In genomic region chr2L:7295924-7296323, dm6 we compare ENCODE assay signal across 1 fruit fly cellular context.
TF ChIP-seq lines count a peak whose summit lies in the region.

No protein-coding gene starts in this region.

TF ChIP-seq in whole organism, embryonic, 481 proteins besides CTCF, POLR2A, EP300 and RAD21 (continued from another document and continues in another):
- TF ChIP-seq CG15601 (tag; optimal IDR thresholded peaks at IDR 0.05; lab: Kevin White, UChicago) (peak; percentile 79), klu (GFP tag; IDR thresholded peaks at IDR 0.05; lab: Robert Waterston, UW) (0 out of 2 replicates have a peak, but pooled peaks have one; percentile 23), seq (GFP tag; IDR thresholded peaks at IDR 0.05; lab: Robert Waterston, UW) (peak; percentile 67), TFAM (GFP tag; optimal IDR thresholded peaks at IDR 0.05; lab: Kevin White, UChicago) (no peak), hb (GFP tag; IDR thresholded peaks at IDR 0.05; lab: Robert Waterston, UW; ENCODE audit: partially characterized antibody) (no peak), Sin3A (optimal IDR thresholded peaks at IDR 0.05; lab: Kevin White, UChicago) (no peak), CG13424 (tag; optimal IDR thresholded peaks at IDR 0.05; lab: Kevin White, UChicago) (peak; percentile 83), CG18599 (GFP tag; optimal IDR thresholded peaks at IDR 0.05; lab: Kevin White, UChicago) (peak; percentile 26), Gsc (GFP tag; IDR thresholded peaks at IDR 0.05; lab: Robert Waterston, UW) (peak; percentile 43; the same call in 1 of the 2 replicates), gsb-n (tag; optimal IDR thresholded peaks at IDR 0.05; lab: Kevin White, UChicago) (peak; percentile 92), HLH4C (GFP tag; IDR thresholded peaks at IDR 0.05; lab: Robert Waterston, UW; ENCODE audit: partially characterized antibody) (no peak), ap (GFP tag; IDR thresholded peaks at IDR 0.05; lab: Robert Waterston, UW) (peak; percentile 66), Dip2 (GFP tag; IDR thresholded peaks at IDR 0.05; lab: Robert Waterston, UW) (no peak), Blimp-1 (GFP tag; optimal IDR thresholded peaks at IDR 0.05; lab: Kevin White, UChicago) (peak; percentile 81), CG8290 (GFP tag; optimal IDR thresholded peaks at IDR 0.05; lab: Kevin White, UChicago) (peak; percentile 70), CG8290 (tag; optimal IDR thresholded peaks at IDR 0.05; lab: Kevin White, UChicago) (peak in 1 of 2 experiments; percentile 61), ato (GFP tag; IDR thresholded peaks at IDR 0.05; lab: Robert Waterston, UW; ENCODE audit: partially characterized antibody) (no peak), CG10543 (GFP tag; optimal IDR thresholded peaks at IDR 0.05; lab: Kevin White, UChicago) (no peak), Sry-β (GFP tag; optimal IDR thresholded peaks at IDR 0.05; lab: Kevin White, UChicago) (peak; percentile 13), CHES-1-like (GFP tag; optimal IDR thresholded peaks at IDR 0.05; lab: Kevin White, UChicago) (no peak), CG31388 (GFP tag; optimal IDR thresholded peaks at IDR 0.05; lab: Kevin White, UChicago) (no peak), ac (GFP tag; optimal IDR thresholded peaks at IDR 0.05; lab: Kevin White, UChicago) (peak; percentile 85), CG17186 (GFP tag; optimal IDR thresholded peaks at IDR 0.05; lab: Kevin White, UChicago) (peak; percentile 3), Usf (GFP tag; optimal IDR thresholded peaks at IDR 0.05; lab: Kevin White, UChicago) (peak; percentile 53), Myb (GFP tag; optimal IDR thresholded peaks at IDR 0.05; lab: Kevin White, UChicago) (no peak), dan (GFP tag; IDR thresholded peaks at IDR 0.05; lab: Robert Waterston, UW) (no peak), CG12071 (GFP tag; optimal IDR thresholded peaks at IDR 0.05; lab: Kevin White, UChicago) (no peak), CG12104 (GFP tag; optimal IDR thresholded peaks at IDR 0.05; lab: Kevin White, UChicago) (peak; percentile 47), repo (GFP tag; optimal IDR thresholded peaks at IDR 0.05; lab: Kevin White, UChicago) (no peak), bab2 (GFP tag; optimal IDR thresholded peaks at IDR 0.05; lab: Kevin White, UChicago) (peak; percentile 30), knrl (GFP tag; IDR thresholded peaks at IDR 0.05; lab: Robert Waterston, UW; ENCODE audit: partially characterized antibody) (no peak; the same call in 2 of the 3 replicates), D (optimal IDR thresholded peaks at IDR 0.05; lab: Kevin White, UChicago) (no peak), D (GFP tag; optimal IDR thresholded peaks at IDR 0.05; lab: Kevin White, UChicago) (peak; percentile 86), bbx (GFP tag; IDR thresholded peaks at IDR 0.05; lab: Robert Waterston, UW; ENCODE audit: partially characterized antibody) (no peak), Oaz (GFP tag; IDR thresholded peaks at IDR 0.05; lab: Robert Waterston, UW) (0 out of 2 replicates have a peak, but pooled peaks have one; percentile 33), unc-4 (GFP tag; IDR thresholded peaks at IDR 0.05; lab: Robert Waterston, UW; ENCODE audit: partially characterized antibody) (no peak), CG5245 (GFP tag; optimal IDR thresholded peaks at IDR 0.05; lab: Kevin White, UChicago) (peak; percentile 63), CG42726 (GFP tag; IDR thresholded peaks at IDR 0.05; lab: Robert Waterston, UW; ENCODE audit: partially characterized antibody) (no peak), CG33557 (GFP tag; optimal IDR thresholded peaks at IDR 0.05; lab: Kevin White, UChicago) (peak; percentile 87), Max (GFP tag; optimal IDR thresholded peaks at IDR 0.05; lab: Kevin White, UChicago) (peak; percentile 40), CG34376 (GFP tag; optimal IDR thresholded peaks at IDR 0.05; lab: Kevin White, UChicago) (no peak), Dp (GFP tag; optimal IDR thresholded peaks at IDR 0.05; lab: Kevin White, UChicago) (no peak), Elba2 (GFP tag; optimal IDR thresholded peaks at IDR 0.05; lab: Kevin White, UChicago) (peak; percentile 5), CG16813 (GFP tag; IDR thresholded peaks at IDR 0.05; lab: Robert Waterston, UW; ENCODE audit: partially characterized antibody) (0 out of 3 replicates have a peak, but pooled peaks have one; percentile 35), zfh2 (GFP tag; optimal IDR thresholded peaks at IDR 0.05; lab: Kevin White, UChicago) (no peak), pho (GFP tag; optimal IDR thresholded peaks at IDR 0.05; lab: Kevin White, UChicago) (no peak), Hr39 (optimal IDR thresholded peaks at IDR 0.05; lab: Kevin White, UChicago) (no peak), NC2α (GFP tag; optimal IDR thresholded peaks at IDR 0.05; lab: Kevin White, UChicago) (peak; percentile 36), CG16779 (GFP tag; IDR thresholded peaks at IDR 0.05; lab: Robert Waterston, UW) (no peak), CG11085 (GFP tag; IDR thresholded peaks at IDR 0.05; lab: Robert Waterston, UW) (no peak), CG16815 (GFP tag; optimal IDR thresholded peaks at IDR 0.05; lab: Kevin White, UChicago) (peak; percentile 72), D19B (GFP tag; optimal IDR thresholded peaks at IDR 0.05; lab: Kevin White, UChicago) (no peak), CG2712 (tag; optimal IDR thresholded peaks at IDR 0.05; lab: Kevin White, UChicago) (peak; percentile 92), trh (GFP tag; optimal IDR thresholded peaks at IDR 0.05; lab: Kevin White, UChicago) (peak; percentile 25), CG9727 (GFP tag; optimal IDR thresholded peaks at IDR 0.05; lab: Kevin White, UChicago) (peak; percentile 85), tup (GFP tag; optimal IDR thresholded peaks at IDR 0.05; lab: Kevin White, UChicago) (peak; percentile 31), CG16863 (GFP tag; optimal IDR thresholded peaks at IDR 0.05; lab: Kevin White, UChicago) (peak; percentile 57), CG6765 (GFP tag; optimal IDR thresholded peaks at IDR 0.05; lab: Kevin White, UChicago) (no peak), CG1832 (GFP tag; optimal IDR thresholded peaks at IDR 0.05; lab: Kevin White, UChicago) (no peak), CG17829 (tag; optimal IDR thresholded peaks at IDR 0.05; lab: Kevin White, UChicago) (peak; percentile 87), CG10366 (GFP tag; IDR thresholded peaks at IDR 0.05; lab: Robert Waterston, UW) (peak; percentile 57), croc (GFP tag; conservative IDR thresholded peaks at IDR 0.05; lab: Robert Waterston, UW) (peak; percentile 80), crol (GFP tag; IDR thresholded peaks at IDR 0.05; lab: Robert Waterston, UW) (no peak), CG17612 (GFP tag; IDR thresholded peaks at IDR 0.05; lab: Robert Waterston, UW) (no peak), Med (GFP tag; lab: Kevin White, UChicago) (peak; percentile 71), fd96Cb (tag; optimal IDR thresholded peaks at IDR 0.05; lab: Kevin White, UChicago) (peak; percentile 88), stwl (tag; optimal IDR thresholded peaks at IDR 0.05; lab: Kevin White, UChicago) (peak; percentile 12), MBD-R2 (GFP tag; IDR thresholded peaks at IDR 0.05; lab: Robert Waterston, UW) (no peak), Ets97D (GFP tag; optimal IDR thresholded peaks at IDR 0.05; lab: Kevin White, UChicago) (no peak), kay (GFP tag; optimal IDR thresholded peaks at IDR 0.05; lab: Kevin White, UChicago) (peak; percentile 48), sqz (GFP tag; optimal IDR thresholded peaks at IDR 0.05; lab: Kevin White, UChicago) (peak; percentile 17), Stat92E (GFP tag; optimal IDR thresholded peaks at IDR 0.05; lab: Kevin White, UChicago) (peak in 1 of 3 experiments; percentile 24), CG2116 (GFP tag; optimal IDR thresholded peaks at IDR 0.05; lab: Kevin White, UChicago) (peak; percentile 24), CG2120 (GFP tag; optimal IDR thresholded peaks at IDR 0.05; lab: Kevin White, UChicago) (no peak), vvl (GFP tag; IDR thresholded peaks at IDR 0.05; lab: Robert Waterston, UW) (peak; percentile 80), CG13624 (GFP tag; optimal IDR thresholded peaks at IDR 0.05; lab: Kevin White, UChicago) (no peak), CG7556 (GFP tag; optimal IDR thresholded peaks at IDR 0.05; lab: Kevin White, UChicago) (peak; percentile 85), gro (GFP tag; optimal IDR thresholded peaks at IDR 0.05; lab: Kevin White, UChicago) (no peak), Aef1 (GFP tag; IDR thresholded peaks at IDR 0.05; lab: Robert Waterston, UW) (peak; percentile 44; the same call in 1 of the 3 replicates), ems (GFP tag; optimal IDR thresholded peaks at IDR 0.05; lab: Kevin White, UChicago) (peak; percentile 32), pnt (GFP tag; optimal IDR thresholded peaks at IDR 0.05; lab: Kevin White, UChicago) (peak; percentile 39), abd-A (tag; optimal IDR thresholded peaks at IDR 0.05; lab: Kevin White, UChicago) (peak; percentile 29), CG1603 (tag; optimal IDR thresholded peaks at IDR 0.05; lab: Kevin White, UChicago) (peak; percentile 72), Sry-δ (GFP tag; optimal IDR thresholded peaks at IDR 0.05; lab: Kevin White, UChicago) (no peak), prd (optimal IDR thresholded peaks at IDR 0.05; lab: Kevin White, UChicago) (no peak), prd (GFP tag; IDR thresholded peaks at IDR 0.05; lab: Robert Waterston, UW) (peak; percentile 93), Meics (GFP tag; optimal IDR thresholded peaks at IDR 0.05; lab: Kevin White, UChicago) (peak; percentile 20), grn (GFP tag; optimal IDR thresholded peaks at IDR 0.05; lab: Kevin White, UChicago) (no peak), dm (GFP tag; optimal IDR thresholded peaks at IDR 0.05; lab: Kevin White, UChicago) (no peak), mirr (GFP tag; optimal IDR thresholded peaks at IDR 0.05; lab: Kevin White, UChicago) (no peak), esg (GFP tag; conservative IDR thresholded peaks at IDR 0.05; lab: Robert Waterston, UW) (peak; percentile 68), Atf6 (GFP tag; IDR thresholded peaks at IDR 0.05; lab: Robert Waterston, UW) (no peak), salm (tag; optimal IDR thresholded peaks at IDR 0.05; lab: Kevin White, UChicago) (peak; percentile 74), CG6272 (GFP tag; IDR thresholded peaks at IDR 0.05; lab: Robert Waterston, UW) (no peak; the same call in 1 of the 2 replicates), CG31365 (tag; optimal IDR thresholded peaks at IDR 0.05; lab: Kevin White, UChicago) (peak; percentile 12), pzg (GFP tag; optimal IDR thresholded peaks at IDR 0.05; lab: Kevin White, UChicago) (no peak), gem (tag; optimal IDR thresholded peaks at IDR 0.05; lab: Kevin White, UChicago) (peak; percentile 89), shn (GFP tag; optimal IDR thresholded peaks at IDR 0.05; lab: Kevin White, UChicago) (no peak), slbo (GFP tag; IDR thresholded peaks at IDR 0.05; lab: Robert Waterston, UW) (no peak), CG7745 (tag; optimal IDR thresholded peaks at IDR 0.05; lab: Kevin White, UChicago) (peak; percentile 13), Rx (GFP tag; IDR thresholded peaks at IDR 0.05; lab: Robert Waterston, UW) (peak; percentile 48; the same call in 1 of the 2 replicates), Camta (GFP tag; optimal IDR thresholded peaks at IDR 0.05; lab: Kevin White, UChicago) (peak; percentile 64), sc (optimal IDR thresholded peaks at IDR 0.05; lab: Kevin White, UChicago) (no peak), sc (GFP tag; optimal IDR thresholded peaks at IDR 0.05; lab: Kevin White, UChicago) (peak; percentile 66), CG6654 (GFP tag; optimal IDR thresholded peaks at IDR 0.05; lab: Kevin White, UChicago) (peak; percentile 50), en (GFP tag; optimal IDR thresholded peaks at IDR 0.05; lab: Kevin White, UChicago) (peak; percentile 25), CG13894 (tag; optimal IDR thresholded peaks at IDR 0.05; lab: Kevin White, UChicago) (no peak), CG1602 (GFP tag; optimal IDR thresholded peaks at IDR 0.05; lab: Kevin White, UChicago) (peak; percentile 65), nmo (GFP tag; optimal IDR thresholded peaks at IDR 0.05; lab: Kevin White, UChicago) (peak; percentile 91), CG34224 (GFP tag; IDR thresholded peaks at IDR 0.05; lab: Robert Waterston, UW; ENCODE audit: partially characterized antibody) (no peak), NK7.1 (GFP tag; optimal IDR thresholded peaks at IDR 0.05; lab: Kevin White, UChicago) (no peak), Bdp1 (GFP tag; optimal IDR thresholded peaks at IDR 0.05; lab: Kevin White, UChicago) (no peak), D19A (tag; optimal IDR thresholded peaks at IDR 0.05; lab: Kevin White, UChicago) (peak; percentile 80), dysf (GFP tag; IDR thresholded peaks at IDR 0.05; lab: Robert Waterston, UW) (peak; percentile 63; the same call in 2 of the 3 replicates), gce (GFP tag; IDR thresholded peaks at IDR 0.05; lab: Robert Waterston, UW) (0 out of 3 replicates have a peak, but pooled peaks have one; percentile 67), CG6254 (GFP tag; optimal IDR thresholded peaks at IDR 0.05; lab: Kevin White, UChicago) (peak; percentile 78), fd64A (GFP tag; optimal IDR thresholded peaks at IDR 0.05; lab: Kevin White, UChicago) (peak; percentile 54), CG14860 (GFP tag; IDR thresholded peaks at IDR 0.05; lab: Robert Waterston, UW; ENCODE audit: partially characterized antibody) (0 out of 3 replicates have a peak, but pooled peaks have one; percentile 45), yki (optimal IDR thresholded peaks at IDR 0.05; lab: Kevin White, UChicago) (no peak), psq (GFP tag; optimal IDR thresholded peaks at IDR 0.05; lab: Kevin White, UChicago) (no peak), wor (GFP tag; IDR thresholded peaks at IDR 0.05; lab: Robert Waterston, UW) (peak; percentile 65), CG12769 (tag; optimal IDR thresholded peaks at IDR 0.05; lab: Kevin White, UChicago) (peak; percentile 1), CG9876 (GFP tag; optimal IDR thresholded peaks at IDR 0.05; lab: Kevin White, UChicago) (no peak), Nf-YB (GFP tag; optimal IDR thresholded peaks at IDR 0.05; lab: Kevin White, UChicago) (peak; percentile 53), chn (GFP tag; optimal IDR thresholded peaks at IDR 0.05; lab: Kevin White, UChicago) (peak; percentile 43), trem (tag; optimal IDR thresholded peaks at IDR 0.05; lab: Kevin White, UChicago) (peak; percentile 77), CG9817 (tag; optimal IDR thresholded peaks at IDR 0.05; lab: Kevin White, UChicago) (peak; percentile 44), otp (GFP tag; IDR thresholded peaks at IDR 0.05; lab: Robert Waterston, UW) (peak; percentile 65; the same call in 1 of the 3 replicates), Xbp1 (GFP tag; optimal IDR thresholded peaks at IDR 0.05; lab: Kevin White, UChicago) (peak; percentile 69), Neu2 (GFP tag; optimal IDR thresholded peaks at IDR 0.05; lab: Kevin White, UChicago; ENCODE audit: borderline replicate concordance) (no peak), NFAT (GFP tag; IDR thresholded peaks at IDR 0.05; lab: Robert Waterston, UW) (no peak)
